Fruit fly (Drosophila melanogaster) whole organism, embryonic: Measurements from ENCODE around the gene nAChRalpha7.

Experiments
- Ada2b ChIP-seq: fragments of 200-800 bp; sonication (Bioruptor generic); IDR thresholded peaks from 2 replicates; pipeline ENCODE4 v1.3.6; 2022; ENCODE audit warnings: missing biosample characterization, missing genetic modification characterization
- B-H2 ChIP-seq: fragments of 200-800 bp; sonication (Bioruptor generic); optimal IDR thresholded peaks from 2 replicates; lab custom pipeline; 2018; ENCODE audit warnings: missing biosample characterization, mild to moderate bottlenecking, missing genetic modification characterization
- Bdp1 ChIP-seq: fragments of 200-800 bp; sonication (Bioruptor generic); optimal IDR thresholded peaks from 3 replicates; lab custom pipeline; 2016; ENCODE audit warnings: missing biosample characterization, missing genetic modification characterization
- BtbVII ChIP-seq: fragments of 200-800 bp; sonication (Bioruptor generic); optimal IDR thresholded peaks from 3 replicates; lab custom pipeline; 2017; ENCODE audit warnings: missing biosample characterization, mild to moderate bottlenecking, missing genetic modification characterization
- CG1024 ChIP-seq: fragments of 200-800 bp; sonication (Bioruptor generic); IDR thresholded peaks from 2 replicates; pipeline ENCODE4 v1.3.6; 2022; ENCODE audit warnings: missing biosample characterization, missing genetic modification characterization
- CG10959 ChIP-seq: fragments of 200-800 bp; sonication (Bioruptor generic); IDR thresholded peaks from 2 replicates; pipeline ENCODE4 v1.3.6; 2022; ENCODE audit warnings: missing biosample characterization, missing genetic modification characterization
- CG11696 ChIP-seq: fragments of 200-800 bp; sonication (Bioruptor generic); IDR thresholded peaks from 2 replicates; pipeline ENCODE4 v1.3.6; 2022; ENCODE audit warnings: missing biosample characterization, missing genetic modification characterization
- CG12155 ChIP-seq: fragments of 200-800 bp; sonication (Bioruptor generic); optimal IDR thresholded peaks from 3 replicates; lab custom pipeline; 2016; ENCODE audit warnings: missing biosample characterization, missing genetic modification characterization
- CG12236 ChIP-seq: fragments of 200-800 bp; sonication (Bioruptor generic); optimal IDR thresholded peaks from 2 replicates; lab custom pipeline; 2016; ENCODE audit warnings: missing biosample characterization, missing genetic modification characterization
- CG12744 ChIP-seq: fragments of 200-800 bp; sonication (Bioruptor generic); optimal IDR thresholded peaks from 2 replicates; lab custom pipeline; 2016; ENCODE audit warnings: missing biosample characterization, missing genetic modification characterization
- CG12942 ChIP-seq: fragments of 200-800 bp; sonication (Bioruptor generic); optimal IDR thresholded peaks from 3 replicates; lab custom pipeline; 2016; ENCODE audit warnings: missing biosample characterization, missing genetic modification characterization
- CG15011 ChIP-seq: fragments of 200-800 bp; sonication (Bioruptor generic); optimal IDR thresholded peaks from 3 replicates; lab custom pipeline; 2018; ENCODE audit warnings: missing biosample characterization, mild to moderate bottlenecking, missing genetic modification characterization
- CG15479 ChIP-seq: fragments of 200-800 bp; sonication (Bioruptor generic); optimal IDR thresholded peaks from 3 replicates; lab custom pipeline; 2019; ENCODE audit warnings: missing biosample characterization, mild to moderate bottlenecking, missing genetic modification characterization, moderate library complexity
- CG1647 ChIP-seq: fragments of 200-800 bp; sonication (Bioruptor generic); optimal IDR thresholded peaks from 3 replicates; lab custom pipeline; 2016; ENCODE audit warnings: missing biosample characterization, missing genetic modification characterization
- CG17359 ChIP-seq: fragments of 200-800 bp; sonication (Bioruptor generic); optimal IDR thresholded peaks from 3 replicates; lab custom pipeline; 2018; ENCODE audit warnings: missing biosample characterization, mild to moderate bottlenecking, missing genetic modification characterization, moderate library complexity
- CG2199 ChIP-seq: fragments of 200-800 bp; sonication (Bioruptor generic); IDR thresholded peaks from 3 replicates; pipeline ENCODE4 v1.3.6; 2022; ENCODE audit warnings: missing biosample characterization, missing genetic modification characterization
- CG30403 ChIP-seq: fragments of 200-800 bp; sonication (Bioruptor generic); optimal IDR thresholded peaks from 3 replicates; lab custom pipeline; 2016; ENCODE audit warnings: missing biosample characterization, missing genetic modification characterization
- CG31441 ChIP-seq: fragments of 200-800 bp; sonication (Bioruptor generic); IDR thresholded peaks from 2 replicates; pipeline ENCODE4 v1.3.6; 2022; ENCODE audit warnings: missing biosample characterization, missing genetic modification characterization
- CG42726 ChIP-seq: fragments of 200-800 bp; sonication (Bioruptor generic); IDR thresholded peaks from 2 replicates; pipeline ENCODE4 v1.3.6; 2022; ENCODE audit warnings: missing biosample characterization, missing genetic modification characterization; ENCODE audit not compliant: partially characterized antibody
- CG4282 ChIP-seq: fragments of 200-800 bp; sonication (Bioruptor generic); optimal IDR thresholded peaks from 2 replicates; lab custom pipeline; 2016; ENCODE audit warnings: missing biosample characterization, missing genetic modification characterization
- CG4617 ChIP-seq: fragments of 200-800 bp; sonication (Bioruptor generic); optimal IDR thresholded peaks from 3 replicates; lab custom pipeline; 2016; ENCODE audit warnings: missing biosample characterization, missing genetic modification characterization, borderline replicate concordance
- CG5953 ChIP-seq: fragments of 200-800 bp; sonication (Bioruptor generic); IDR thresholded peaks from 2 replicates; pipeline ENCODE4 v1.3.6; 2022; ENCODE audit warnings: missing biosample characterization, missing genetic modification characterization
- CG6175 ChIP-seq: fragments of 200-800 bp; sonication (Bioruptor generic); IDR thresholded peaks from 3 replicates; pipeline ENCODE4 v1.3.6; 2022; ENCODE audit warnings: missing biosample characterization, missing genetic modification characterization
- CG6683 ChIP-seq: fragments of 200-800 bp; sonication (Bioruptor generic); optimal IDR thresholded peaks from 2 replicates; lab custom pipeline; 2017; ENCODE audit warnings: missing biosample characterization, mild to moderate bottlenecking, missing genetic modification characterization, missing genetic modification reagents
- CG8388 ChIP-seq: fragments of 200-800 bp; sonication (Bioruptor generic); optimal IDR thresholded peaks from 2 replicates; lab custom pipeline; 2019; ENCODE audit warnings: missing biosample characterization, mild to moderate bottlenecking, missing genetic modification characterization, moderate library complexity
- CG8765 ChIP-seq: fragments of 200-800 bp; sonication (Bioruptor generic); IDR thresholded peaks from 2 replicates; pipeline ENCODE4 v1.3.6; 2022; ENCODE audit warnings: missing biosample characterization, missing genetic modification characterization
- CG9609 ChIP-seq: fragments of 200-800 bp; sonication (Bioruptor generic); optimal IDR thresholded peaks from 3 replicates; lab custom pipeline; 2016; ENCODE audit warnings: missing biosample characterization, missing genetic modification characterization
- Fer3 ChIP-seq: fragments of 200-800 bp; sonication (Bioruptor generic); optimal IDR thresholded peaks from 2 replicates; lab custom pipeline; 2018; ENCODE audit warnings: missing biosample characterization, mild to moderate bottlenecking, missing genetic modification characterization, moderate library complexity
- HLH3B ChIP-seq: fragments of 200-800 bp; sonication (Bioruptor generic); IDR thresholded peaks from 2 replicates; pipeline ENCODE4 v1.3.6; 2022; ENCODE audit warnings: missing biosample characterization, missing genetic modification characterization
- HLH54F ChIP-seq: fragments of 200-800 bp; sonication (Bioruptor generic); optimal IDR thresholded peaks from 3 replicates; lab custom pipeline; 2016; ENCODE audit warnings: missing biosample characterization, missing genetic modification characterization
- Hand ChIP-seq: fragments of 200-800 bp; sonication (Bioruptor generic); optimal IDR thresholded peaks from 2 replicates; lab custom pipeline; 2017; ENCODE audit warnings: mild to moderate bottlenecking, missing biosample characterization, missing genetic modification reagents, missing genetic modification characterization
- HmgD ChIP-seq: fragments of 200-800 bp; sonication (Bioruptor generic); optimal IDR thresholded peaks from 3 replicates; lab custom pipeline; 2016; ENCODE audit warnings: missing biosample characterization, missing genetic modification characterization
- Hsf ChIP-seq: fragments of 200-800 bp; sonication (Bioruptor generic); optimal IDR thresholded peaks from 3 replicates; lab custom pipeline; 2016; ENCODE audit warnings: missing biosample characterization, missing genetic modification characterization
- Jarid2 ChIP-seq: fragments of 200-800 bp; sonication (Bioruptor generic); optimal IDR thresholded peaks from 3 replicates; lab custom pipeline; 2017; ENCODE audit warnings: mild to moderate bottlenecking, missing biosample characterization, missing genetic modification reagents, missing genetic modification characterization
- Mes4 ChIP-seq: fragments of 200-800 bp; sonication (Bioruptor generic); optimal IDR thresholded peaks from 2 replicates; lab custom pipeline; 2016; ENCODE audit warnings: missing biosample characterization, missing genetic modification characterization
- Poxn ChIP-seq: fragments of 200-800 bp; sonication (Bioruptor generic); IDR thresholded peaks from 2 replicates; pipeline ENCODE4 v1.3.6; 2022; ENCODE audit warnings: missing biosample characterization, missing genetic modification characterization
- TFAM ChIP-seq: fragments of 200-800 bp; sonication (Bioruptor generic); optimal IDR thresholded peaks from 2 replicates; lab custom pipeline; 2017; ENCODE audit warnings: missing biosample characterization, missing genetic modification characterization, inconsistent platforms
- aop ChIP-seq: fragments of 200-800 bp; sonication (Bioruptor generic); IDR thresholded peaks from 2 replicates; pipeline ENCODE4 v1.3.6; 2022; ENCODE audit warnings: missing biosample characterization, missing genetic modification characterization
- bcd ChIP-seq: fragments of 200-800 bp; sonication (Bioruptor generic); optimal IDR thresholded peaks from 2 replicates; lab custom pipeline; 2017; ENCODE audit warnings: missing biosample characterization, mild to moderate bottlenecking, missing genetic modification characterization
- br ChIP-seq: fragments of >200 bp; optimal IDR thresholded peaks from 2 replicates; lab custom pipeline; 2017
- btn ChIP-seq: fragments of 200-800 bp; sonication (Bioruptor generic); optimal IDR thresholded peaks from 2 replicates; lab custom pipeline; 2016; ENCODE audit warnings: missing biosample characterization, missing genetic modification characterization
- chinmo ChIP-seq: fragments of 200-800 bp; sonication (Bioruptor generic); IDR thresholded peaks from 4 replicates; pipeline ENCODE4 v1.3.6; 2022; ENCODE audit warnings: missing biosample characterization, missing genetic modification characterization; ENCODE audit not compliant: partially characterized antibody
- chn ChIP-seq: fragments of 200-800 bp; sonication (Bioruptor generic); optimal IDR thresholded peaks from 2 replicates; lab custom pipeline; 2016; ENCODE audit warnings: missing biosample characterization, missing genetic modification characterization
- croc ChIP-seq: fragments of 200-800 bp; sonication (Bioruptor generic); conservative IDR thresholded peaks from 3 replicates; pipeline ENCODE4 v1.3.6; 2022; ENCODE audit warnings: missing biosample characterization, missing genetic modification characterization
- dm ChIP-seq: fragments of 200-800 bp; sonication (Bioruptor generic); optimal IDR thresholded peaks from 3 replicates; lab custom pipeline; 2016; ENCODE audit warnings: missing biosample characterization, missing genetic modification characterization
- gfzf ChIP-seq: fragments of 200-800 bp; sonication (Bioruptor generic); optimal IDR thresholded peaks from 2 replicates; lab custom pipeline; 2016; ENCODE audit warnings: missing biosample characterization, mild to moderate bottlenecking, missing genetic modification characterization, moderate library complexity
- luna ChIP-seq: fragments of 200-800 bp; sonication (Bioruptor generic); optimal IDR thresholded peaks from 2 replicates; lab custom pipeline; 2016; ENCODE audit warnings: missing biosample characterization, missing genetic modification characterization
- mld ChIP-seq: fragments of 200-800 bp; sonication (Bioruptor generic); IDR thresholded peaks from 3 replicates; pipeline ENCODE4 v1.3.6; 2022; ENCODE audit warnings: missing biosample characterization, missing genetic modification characterization; ENCODE audit not compliant: partially characterized antibody
- nau ChIP-seq: fragments of 200-800 bp; sonication (Bioruptor generic); optimal IDR thresholded peaks from 3 replicates; lab custom pipeline; 2017; ENCODE audit warnings: missing biosample characterization, mild to moderate bottlenecking, missing genetic modification characterization, missing genetic modification reagents
- run ChIP-seq: fragments of 200-800 bp; sonication (Bioruptor generic); optimal IDR thresholded peaks from 3 replicates; lab custom pipeline; 2018; ENCODE audit warnings: missing biosample characterization, mild to moderate bottlenecking, missing genetic modification characterization
- sisA ChIP-seq: fragments of 200-800 bp; sonication (Bioruptor generic); IDR thresholded peaks from 2 replicates; pipeline ENCODE4 v1.3.6; 2022; ENCODE audit warnings: missing biosample characterization, missing genetic modification characterization
- sqz ChIP-seq: fragments of 200-800 bp; sonication (Bioruptor generic); optimal IDR thresholded peaks from 3 replicates; lab custom pipeline; 2018; ENCODE audit warnings: missing biosample characterization, mild to moderate bottlenecking, missing genetic modification characterization
- yki ChIP-seq: fragments of >200 bp; optimal IDR thresholded peaks from 3 replicates; lab custom pipeline; 2018

nAChRalpha7 gene

DNA sequence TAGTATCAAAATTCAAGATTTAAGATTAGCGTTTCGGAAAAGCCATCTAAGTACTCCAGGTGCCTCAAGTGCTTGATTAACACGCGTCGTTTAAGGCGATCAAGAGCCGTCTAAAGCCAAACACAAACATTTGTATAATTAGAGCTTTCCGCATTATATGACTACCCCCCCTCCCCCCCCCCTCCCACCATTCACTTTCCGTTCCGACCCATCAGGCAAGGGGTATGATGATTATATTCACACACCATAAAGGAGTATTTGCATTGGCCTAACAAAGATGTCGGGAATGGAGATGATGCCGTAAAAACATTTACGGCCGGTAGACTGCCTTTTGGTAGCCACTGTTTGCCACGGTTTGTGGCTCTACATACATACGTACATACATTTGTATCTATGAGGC is 41.7 kb downstream of the nAChRalpha7 start:
- TF ChIP-seq CG15479 (GFP tag; lab: Kevin White, UChicago), result no peak
- TF ChIP-seq CG8765 (GFP tag; lab: Robert Waterston, UW), result no peak
- TF ChIP-seq croc (GFP tag; lab: Robert Waterston, UW), result no peak
- TF ChIP-seq Fer3, result peak; percentile 22
- no peak for TF ChIP-seq Hsf (GFP tag; lab: Kevin White, UChicago)
- TF ChIP-seq luna (GFP tag; lab: Kevin White, UChicago), result no peak
- no peak for TF ChIP-seq HLH54F (GFP tag; lab: Kevin White, UChicago)
- TF ChIP-seq CG42726 (GFP tag; lab: Robert Waterston, UW), result no peak
- TF ChIP-seq CG10959, result no peak
- TF ChIP-seq CG11696 (GFP tag; lab: Robert Waterston, UW), result no peak
- no peak for TF ChIP-seq sqz
- no peak for TF ChIP-seq CG2199 (GFP tag; lab: Robert Waterston, UW)
- TF ChIP-seq CG12942, result no peak
- no peak for TF ChIP-seq aop
- TF ChIP-seq CG4617 (GFP tag; lab: Kevin White, UChicago), result no peak
- no peak for TF ChIP-seq HmgD
- TF ChIP-seq gfzf (GFP tag; lab: Kevin White, UChicago), result no peak
- no peak for TF ChIP-seq CG12744 (GFP tag; lab: Kevin White, UChicago)
- TF ChIP-seq CG6175, result no peak
- no peak for TF ChIP-seq dm (GFP tag; lab: Kevin White, UChicago)
- TF ChIP-seq BtbVII (GFP tag; lab: Kevin White, UChicago), result peak; percentile 38
- no peak for TF ChIP-seq Bdp1 (GFP tag; lab: Kevin White, UChicago)
- no peak for TF ChIP-seq CG1647 (GFP tag; lab: Kevin White, UChicago)
- no peak for TF ChIP-seq btn (GFP tag; lab: Kevin White, UChicago)
- TF ChIP-seq CG17359 (tag; lab: Kevin White, UChicago), result peak; percentile 40
- no peak for TF ChIP-seq CG9609 (GFP tag; lab: Kevin White, UChicago)
- no peak for TF ChIP-seq Hand (GFP tag; lab: Kevin White, UChicago)
- TF ChIP-seq B-H2, result peak; percentile 38
- no peak for TF ChIP-seq nau (GFP tag; lab: Kevin White, UChicago)
- TF ChIP-seq CG5953, result no peak
- TF ChIP-seq CG4282 (GFP tag; lab: Kevin White, UChicago), result no peak
- no peak for TF ChIP-seq Jarid2 (GFP tag; lab: Kevin White, UChicago)
- TF ChIP-seq CG1024 (GFP tag; lab: Robert Waterston, UW), result no peak
- no peak for TF ChIP-seq chinmo (GFP tag; lab: Robert Waterston, UW)
- no peak for TF ChIP-seq yki (lab: Kevin White, UChicago)
- peak; percentile 1 for TF ChIP-seq CG15011 (GFP tag; lab: Kevin White, UChicago)
- no peak for TF ChIP-seq Mes4
- TF ChIP-seq TFAM (GFP tag; lab: Kevin White, UChicago), result no peak
- TF ChIP-seq CG30403, result no peak
- no peak for TF ChIP-seq CG12155 (GFP tag; lab: Kevin White, UChicago)
- no peak for TF ChIP-seq mld
- no peak for TF ChIP-seq chn (GFP tag; lab: Kevin White, UChicago)
- no peak for TF ChIP-seq Ada2b (GFP tag; lab: Robert Waterston, UW)
- no peak for TF ChIP-seq sisA (GFP tag; lab: Robert Waterston, UW)
- TF ChIP-seq CG8388 (GFP tag; lab: Kevin White, UChicago), result peak; percentile 84
- TF ChIP-seq CG6683 (GFP tag; lab: Kevin White, UChicago), result no peak
- TF ChIP-seq CG12236 (GFP tag; lab: Kevin White, UChicago), result no peak
- TF ChIP-seq Poxn (GFP tag; lab: Robert Waterston, UW), result no peak
- TF ChIP-seq br (lab: Kevin White, UChicago), result no peak
- TF ChIP-seq HLH3B (GFP tag; lab: Robert Waterston, UW), result no peak
- TF ChIP-seq CG31441 (GFP tag; lab: Robert Waterston, UW), result 0 out of 2 replicates have a peak, but pooled peaks have one; percentile 32
- TF ChIP-seq bcd (GFP tag; lab: Kevin White, UChicago), result no peak
- TF ChIP-seq run, result no peak
